Worm (Caenorhabditis elegans) whole organism, L4 larva: ENCODE measurements around the gene nucb-1.

Experiments used
- aha-1 ChIP-seq: fragments of 150-350 bp; peaks from one replicate; lab custom pipeline; 2014; ENCODE audit warnings: missing biosample characterization, missing genetic modification characterization
- aly-2 ChIP-seq: sonication (generic microtip); optimal IDR thresholded peaks from 2 replicates; lab custom pipeline; 2018; ENCODE audit warnings: missing biosample characterization, missing genetic modification characterization
- ceh-28 ChIP-seq: fragments of 150-350 bp; optimal IDR thresholded peaks from 2 replicates; lab custom pipeline; 2014; ENCODE audit warnings: missing biosample characterization, missing genetic modification reagents, missing genetic modification characterization
- ceh-62 ChIP-seq: sonication (generic microtip); optimal IDR thresholded peaks from 2 replicates; lab custom pipeline; 2017; ENCODE audit warnings: missing biosample characterization, missing genetic modification characterization
- daf-12 ChIP-seq: fragments of 150-350 bp; optimal IDR thresholded peaks from 2 replicates; lab custom pipeline; 2014; ENCODE audit warnings: missing biosample characterization, missing genetic modification reagents, missing genetic modification characterization
- dpl-1 ChIP-seq: fragments of 150-350 bp; optimal IDR thresholded peaks from 2 replicates; lab custom pipeline; 2014; ENCODE audit warnings: missing biosample characterization, missing genetic modification reagents, missing genetic modification characterization
- gei-8 ChIP-seq: fragments of 200-800 bp; sonication (Bioruptor generic); optimal IDR thresholded peaks from 2 replicates; lab custom pipeline; 2018; ENCODE audit warnings: mild to moderate bottlenecking, missing genetic modification characterization, missing compliant biosample characterization
- hif-1 ChIP-seq, 2 experiments: sonication (generic microtip); optimal IDR thresholded peaks; 2 replicates each; lab custom pipeline; 2016 to 2017; ENCODE audit warnings: missing compliant biosample characterization in 2 of 2, missing genetic modification characterization in 2 of 2, missing genetic modification reagents in 2 of 2, missing genotype in 2 of 2, mild to moderate bottlenecking in 1 of 2
- lin-13 ChIP-seq: fragments of 150-350 bp; optimal IDR thresholded peaks from 2 replicates; lab custom pipeline; 2014; ENCODE audit warnings: missing biosample characterization, missing genetic modification reagents, missing genetic modification characterization
- lsy-2 ChIP-seq, 2 experiments: fragments of 150-350 bp in 1 of 2; sonication (generic microtip) in 1 of 2; optimal IDR thresholded peaks; 2 replicates each; lab custom pipeline; 2014 to 2017; ENCODE audit warnings: missing biosample characterization in 2 of 2, missing genetic modification characterization in 2 of 2
- pha-4 ChIP-seq, 2 experiments: fragments of 150-350 bp in 1 of 2; fragments of 200-800 bp in 1 of 2; sonication (Bioruptor generic) in 1 of 2; IDR thresholded peaks in 1 of 2; optimal IDR thresholded peaks in 1 of 2; 2 replicates each; pipeline versions ENCODE4 v1.3.6 to Lab custom; 2014 to 2022; ENCODE audit warnings: missing genetic modification characterization in 2 of 2, missing genetic modification reagents in 2 of 2, missing biosample characterization in 1 of 2, missing compliant biosample characterization in 1 of 2
- pqm-1 ChIP-seq: sonication (generic microtip); optimal IDR thresholded peaks from 2 replicates; lab custom pipeline; 2017; ENCODE audit warnings: missing biosample characterization, missing genetic modification characterization
- saeg-2 ChIP-seq: fragments of 200-800 bp; sonication (Bioruptor generic); IDR thresholded peaks from 2 replicates; pipeline ENCODE4 v1.3.6; 2022; ENCODE audit warnings: missing genetic modification reagents, missing genetic modification characterization, missing compliant biosample characterization
- zag-1 ChIP-seq: fragments of 150-350 bp; optimal IDR thresholded peaks from 2 replicates; lab custom pipeline; 2014; ENCODE audit warnings: missing biosample characterization, missing genetic modification characterization

- TF ChIP-seq pqm-1 (tag; lab: Kevin White, UChicago), result no peak
- TF ChIP-seq aly-2 (tag; lab: Kevin White, UChicago), result no peak
- TF ChIP-seq saeg-2 (GFP tag; lab: Robert Waterston, UW), result no peak
- TF ChIP-seq pha-4 (GFP tag; IDR thresholded peaks at IDR 0.05; lab: Robert Waterston, UW), result no peak
- TF ChIP-seq pha-4 (tag; optimal IDR thresholded peaks at IDR 0.05; lab: Kevin White, UChicago), result no peak
- TF ChIP-seq dpl-1 (GFP tag; lab: Kevin White, UChicago), result no peak
- TF ChIP-seq zag-1 (tag; lab: Kevin White, UChicago), result no peak
- no peak for TF ChIP-seq ceh-62
- TF ChIP-seq lin-13, result no peak
- TF ChIP-seq daf-12, result no peak
- TF ChIP-seq aha-1 (tag; lab: Kevin White, UChicago), result peak; percentile 27
- TF ChIP-seq hif-1 (tag; optimal IDR thresholded peaks at IDR 0.05; lab: Kevin White, UChicago), result no peak
- TF ChIP-seq gei-8 (GFP tag; lab: Kevin White, UChicago), result no peak
- no peak for TF ChIP-seq lsy-2 (tag; optimal IDR thresholded peaks at IDR 0.05; lab: Kevin White, UChicago)
- no peak for TF ChIP-seq ceh-28 (tag; lab: Kevin White, UChicago)
Observed at ce11 chrX:10163212-10163611, 34.3 kb upstream of the nucb-1 start.
